Fruit fly (Drosophila melanogaster) whole organism, wandering third instar larva: ENCODE data around the gene IFT57.

Experiments
- Dfd ChIP-seq: fragments of >200 bp; optimal IDR thresholded peaks from 2 replicates; lab custom pipeline; 2017; ENCODE audit warnings: missing biosample characterization, missing genetic modification characterization
- GATAd ChIP-seq: sonication (Bioruptor generic); optimal IDR thresholded peaks from 2 replicates; lab custom pipeline; 2016; ENCODE audit warnings: missing biosample characterization, missing genetic modification characterization
- Hr78 ChIP-seq: fragments of >200 bp; optimal IDR thresholded peaks from 2 replicates; lab custom pipeline; 2017; ENCODE audit warnings: missing biosample characterization, missing genetic modification characterization
- br ChIP-seq: fragments of 200-800 bp; sonication (Bioruptor generic); optimal IDR thresholded peaks from 2 replicates; lab custom pipeline; 2016; ENCODE audit warnings: missing biosample characterization, missing genetic modification characterization
- brk ChIP-seq: fragments of 200-800 bp; sonication (Bioruptor generic); optimal IDR thresholded peaks from 2 replicates; lab custom pipeline; 2016; ENCODE audit warnings: missing biosample characterization, mild to moderate bottlenecking, missing genetic modification characterization
- ey ChIP-seq: fragments of 200-800 bp; sonication (Bioruptor generic); optimal IDR thresholded peaks from 2 replicates; lab custom pipeline; 2016; ENCODE audit warnings: missing biosample characterization, missing genetic modification characterization
- h ChIP-seq: fragments of 200-800 bp; sonication (Bioruptor generic); optimal IDR thresholded peaks from 3 replicates; lab custom pipeline; 2016; ENCODE audit warnings: missing biosample characterization, mild to moderate bottlenecking, missing genetic modification characterization
- lola ChIP-seq: fragments of >200 bp; optimal IDR thresholded peaks from 2 replicates; lab custom pipeline; 2017; ENCODE audit warnings: missing biosample characterization, missing genetic modification characterization
- pan ChIP-seq: fragments of >200 bp; optimal IDR thresholded peaks from 2 replicates; lab custom pipeline; 2017
- psq ChIP-seq: fragments of 200-800 bp; sonication (Bioruptor generic); optimal IDR thresholded peaks from 3 replicates; lab custom pipeline; 2017; ENCODE audit warnings: missing biosample characterization, mild to moderate bottlenecking, missing genetic modification characterization, moderate library complexity
- sage ChIP-seq: fragments of 200-800 bp; sonication (Bioruptor generic); optimal IDR thresholded peaks from 2 replicates; lab custom pipeline; 2016; ENCODE audit warnings: missing biosample characterization, mild to moderate bottlenecking, missing genetic modification characterization
- usp ChIP-seq: fragments of >200 bp; optimal IDR thresholded peaks from 2 replicates; lab custom pipeline; 2017; ENCODE audit warnings: missing biosample characterization, missing genetic modification characterization
- woc ChIP-seq: sonication (Bioruptor generic); optimal IDR thresholded peaks from 2 replicates; lab custom pipeline; 2016; ENCODE audit warnings: missing biosample characterization, mild to moderate bottlenecking, missing genetic modification characterization

dm6 chr2L:3507209-3508164 lies 23.1 kb upstream of the IFT57 start, which contains the start of gene tim:
- TF ChIP-seq brk (GFP tag; lab: Kevin White, UChicago), result no peak
- TF ChIP-seq usp (GFP tag; lab: Kevin White, UChicago), result no peak
- TF ChIP-seq Dfd (GFP tag; lab: Kevin White, UChicago), result no peak
- no peak for TF ChIP-seq Hr78 (GFP tag; lab: Kevin White, UChicago)
- TF ChIP-seq lola (GFP tag; lab: Kevin White, UChicago), result no peak
- no peak for TF ChIP-seq woc (GFP tag; lab: Kevin White, UChicago)
- no peak for TF ChIP-seq h (GFP tag; lab: Kevin White, UChicago)
- no peak for TF ChIP-seq ey (GFP tag; lab: Kevin White, UChicago)
- TF ChIP-seq sage (GFP tag; lab: Kevin White, UChicago), result no peak
- no peak for TF ChIP-seq br (GFP tag; lab: Kevin White, UChicago)
- no peak for TF ChIP-seq psq (GFP tag; lab: Kevin White, UChicago)
- TF ChIP-seq GATAd (GFP tag; lab: Kevin White, UChicago), result no peak
- TF ChIP-seq pan, result no peak
